Worm (Caenorhabditis elegans): ENCODE measurements around the gene srd-8.

ce11 chrIV:5649073-5649583, 3.7 kb upstream of the srd-8 start, which contains the start of gene csn-5:
- TF ChIP-seq nhr-77 (tag; optimal IDR thresholded peaks at IDR 0.05) (no peak), nhr-25 (tag; optimal IDR thresholded peaks at IDR 0.05) (no peak), pqm-1 (tag; optimal IDR thresholded peaks at IDR 0.05) (no peak), nhr-76 (tag; optimal IDR thresholded peaks at IDR 0.05) (no peak), R02D3.7 (tag; optimal IDR thresholded peaks at IDR 0.05) (peak; percentile 90), lin-39 (tag; optimal IDR thresholded peaks at IDR 0.05) (no peak), ama-1 (optimal IDR thresholded peaks at IDR 0.05) (no peak), nhr-23 (tag; optimal IDR thresholded peaks at IDR 0.05) (no peak), elt-3 (tag; optimal IDR thresholded peaks at IDR 0.05) (no peak), unc-39 (tag; optimal IDR thresholded peaks at IDR 0.05) (no peak), skn-1 (tag; optimal IDR thresholded peaks at IDR 0.05) (no peak), tbx-2 (tag; optimal IDR thresholded peaks at IDR 0.05) (no peak), nhr-237 (tag; optimal IDR thresholded peaks at IDR 0.05) (no peak), mdl-1 (tag; optimal IDR thresholded peaks at IDR 0.05) (no peak)
